Fruit fly (Drosophila melanogaster): ENCODE results near the gene chif.

The chif gene

dm6 chr2L:16307026-16307703 is 45.3 kb downstream of the chif start, which contains the start of the genes CG5861 and Syx5 (continued):
- TF ChIP-seq dac (GFP tag; optimal IDR thresholded peaks at IDR 0.05) (no peak), fd85E (GFP tag; optimal IDR thresholded peaks at IDR 0.05) (no peak), Gug (GFP tag; IDR thresholded peaks at IDR 0.05) (0 out of 2 replicates have a peak, but pooled peaks have one; percentile 21), CG10631 (GFP tag; optimal IDR thresholded peaks at IDR 0.05) (peak; percentile 62), OdsH (GFP tag; optimal IDR thresholded peaks at IDR 0.05) (no peak), CG6276 (GFP tag; optimal IDR thresholded peaks at IDR 0.05) (no peak), dsx (GFP tag; optimal IDR thresholded peaks at IDR 0.05; ENCODE audit: poor library complexity, severe bottlenecking) (no peak), Eip75B (GFP tag; optimal IDR thresholded peaks at IDR 0.05) (no peak), Hr38 (GFP tag; optimal IDR thresholded peaks at IDR 0.05) (no peak), topi (GFP tag; optimal IDR thresholded peaks at IDR 0.05) (no peak), net (GFP tag; optimal IDR thresholded peaks at IDR 0.05) (no peak), CG10669 (GFP tag; optimal IDR thresholded peaks at IDR 0.05) (no peak), eg (GFP tag; IDR thresholded peaks at IDR 0.05) (no peak), spab (GFP tag; optimal IDR thresholded peaks at IDR 0.05) (no peak), CG6854 (GFP tag; optimal IDR thresholded peaks at IDR 0.05) (no peak), CG4318 (GFP tag; optimal IDR thresholded peaks at IDR 0.05) (no peak), cyc (GFP tag; optimal IDR thresholded peaks at IDR 0.05) (no peak), CG15336 (GFP tag; IDR thresholded peaks at IDR 0.05) (0 out of 2 replicates have a peak, but pooled peaks have one; percentile 30), Eip93F (GFP tag; optimal IDR thresholded peaks at IDR 0.05) (peak; percentile 69), Smox (GFP tag; optimal IDR thresholded peaks at IDR 0.05) (no peak), CG3032 (tag; optimal IDR thresholded peaks at IDR 0.05) (peak; percentile 60), achi (GFP tag; optimal IDR thresholded peaks at IDR 0.05) (no peak), CG32006 (GFP tag; optimal IDR thresholded peaks at IDR 0.05) (no peak), CG31627 (GFP tag; optimal IDR thresholded peaks at IDR 0.05) (no peak), CG34406 (GFP tag; optimal IDR thresholded peaks at IDR 0.05) (no peak)

dm6 chr2L:16302773-16303279 is 49.6 kb downstream of the chif start, which contains the start of gene GMF:
Gene GMF (minus strand): TSS chr2L:16302954.
- TF ChIP-seq ss (GFP tag; optimal IDR thresholded peaks at IDR 0.05): no peak
- no peak for TF ChIP-seq OdsH (GFP tag; optimal IDR thresholded peaks at IDR 0.05)
- no peak for TF ChIP-seq Blimp-1 (GFP tag; optimal IDR thresholded peaks at IDR 0.05)
- TF ChIP-seq salr (GFP tag; optimal IDR thresholded peaks at IDR 0.05): no peak
- no peak for TF ChIP-seq CG31627 (GFP tag; optimal IDR thresholded peaks at IDR 0.05)
- no peak for TF ChIP-seq dac (GFP tag; optimal IDR thresholded peaks at IDR 0.05)
- no peak for TF ChIP-seq CG1621 (tag; optimal IDR thresholded peaks at IDR 0.05)
- no peak for TF ChIP-seq net (GFP tag; optimal IDR thresholded peaks at IDR 0.05)
- TF ChIP-seq CG15336 (GFP tag; IDR thresholded peaks at IDR 0.05): no peak
- TF ChIP-seq Lpt (GFP tag; optimal IDR thresholded peaks at IDR 0.05): no peak
- TF ChIP-seq vri (GFP tag; optimal IDR thresholded peaks at IDR 0.05): no peak
- TF ChIP-seq CG6792 (GFP tag; optimal IDR thresholded peaks at IDR 0.05): no peak
- no peak for TF ChIP-seq CG11902 (GFP tag; optimal IDR thresholded peaks at IDR 0.05)
- no peak for TF ChIP-seq CG6276 (GFP tag; optimal IDR thresholded peaks at IDR 0.05)
- TF ChIP-seq CG10669 (GFP tag; optimal IDR thresholded peaks at IDR 0.05): no peak
- no peak for TF ChIP-seq CG6854 (GFP tag; optimal IDR thresholded peaks at IDR 0.05)
- no peak for TF ChIP-seq Hr4 (GFP tag; optimal IDR thresholded peaks at IDR 0.05)
- TF ChIP-seq Sox14 (GFP tag; optimal IDR thresholded peaks at IDR 0.05): peak; percentile 41
- no peak for TF ChIP-seq CG6163 (GFP tag; IDR thresholded peaks at IDR 0.05)
- no peak for TF ChIP-seq CG9139 (GFP tag; optimal IDR thresholded peaks at IDR 0.05)
- TF ChIP-seq dsx (GFP tag; optimal IDR thresholded peaks at IDR 0.05; ENCODE audit: poor library complexity, severe bottlenecking): no peak
- peak; percentile 38 for TF ChIP-seq fkh (GFP tag; optimal IDR thresholded peaks at IDR 0.05)
- no peak for TF ChIP-seq CG6808 (GFP tag; optimal IDR thresholded peaks at IDR 0.05)
- TF ChIP-seq Eip78C (GFP tag): peak; percentile 61
- TF ChIP-seq Hr39 (GFP tag; optimal IDR thresholded peaks at IDR 0.05): no peak
- TF ChIP-seq CG16779 (tag; optimal IDR thresholded peaks at IDR 0.05): no peak
- no peak for TF ChIP-seq Smox (GFP tag; optimal IDR thresholded peaks at IDR 0.05)
- no peak for TF ChIP-seq CG32006 (GFP tag; optimal IDR thresholded peaks at IDR 0.05)
- TF ChIP-seq CG10631 (GFP tag; optimal IDR thresholded peaks at IDR 0.05): peak; percentile 38
- TF ChIP-seq Ets21C (GFP tag; optimal IDR thresholded peaks at IDR 0.05): no peak
- TF ChIP-seq CG4318 (GFP tag; optimal IDR thresholded peaks at IDR 0.05): no peak
- TF ChIP-seq lz (GFP tag; optimal IDR thresholded peaks at IDR 0.05): peak; percentile 49
- no peak for TF ChIP-seq spab (GFP tag; optimal IDR thresholded peaks at IDR 0.05)
- TF ChIP-seq fd85E (GFP tag; optimal IDR thresholded peaks at IDR 0.05): no peak
- TF ChIP-seq topi (GFP tag; optimal IDR thresholded peaks at IDR 0.05): peak; percentile 37
- no peak for TF ChIP-seq Hr38 (GFP tag; optimal IDR thresholded peaks at IDR 0.05)
- peak; percentile 22 for TF ChIP-seq cyc (GFP tag; optimal IDR thresholded peaks at IDR 0.05)
- TF ChIP-seq eg (GFP tag; IDR thresholded peaks at IDR 0.05): no peak
- no peak for TF ChIP-seq Sox15 (GFP tag; optimal IDR thresholded peaks at IDR 0.05)
- no peak for TF ChIP-seq Eip93F (GFP tag; optimal IDR thresholded peaks at IDR 0.05)
- TF ChIP-seq achi (GFP tag; optimal IDR thresholded peaks at IDR 0.05): no peak
- no peak for TF ChIP-seq Gug (GFP tag; IDR thresholded peaks at IDR 0.05)
